Fruit fly (Drosophila melanogaster): Measurements from ENCODE around the gene Grx1.

Grx1 gene

DNA sequence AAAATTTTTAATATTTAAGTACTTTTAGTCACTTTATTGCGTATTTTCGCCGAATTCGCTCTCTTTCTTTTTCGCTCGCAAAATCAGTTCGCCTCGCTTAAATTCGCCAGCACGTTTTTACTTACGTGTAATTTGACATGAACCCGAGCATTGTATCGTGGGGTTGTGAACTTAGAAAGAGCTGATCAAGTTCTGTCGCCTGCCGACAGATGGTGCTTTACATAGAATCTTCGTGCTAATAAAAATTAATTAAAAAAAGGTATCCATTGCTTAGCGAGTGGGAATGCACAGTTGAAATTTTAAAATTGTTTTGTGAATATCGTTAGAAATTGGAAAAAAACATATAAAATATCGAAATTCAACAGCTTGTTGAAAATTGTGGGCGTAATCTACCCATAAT lies 20.6 kb upstream of the Grx1 start (continued):
- peak; percentile 55 for TF ChIP-seq btn (GFP tag; optimal IDR thresholded peaks at IDR 0.05)
- TF ChIP-seq esg (GFP tag; conservative IDR thresholded peaks at IDR 0.05), result no peak
- peak; percentile 67 for TF ChIP-seq CG8089 (GFP tag; optimal IDR thresholded peaks at IDR 0.05)
- TF ChIP-seq dmrt11E (tag; optimal IDR thresholded peaks at IDR 0.05), result peak; percentile 49
- peak; percentile 63 for TF ChIP-seq slp2 (GFP tag; optimal IDR thresholded peaks at IDR 0.05)
- peak; percentile 47 for TF ChIP-seq tup (GFP tag; optimal IDR thresholded peaks at IDR 0.05)
- peak; percentile 85 for TF ChIP-seq Xrp1 (GFP tag; IDR thresholded peaks at IDR 0.05)
- no peak for TF ChIP-seq Doc3 (GFP tag; IDR thresholded peaks at IDR 0.05; ENCODE audit: partially characterized antibody)
- peak; percentile 57 for TF ChIP-seq da (GFP tag; optimal IDR thresholded peaks at IDR 0.05)
- TF ChIP-seq sisA (GFP tag; IDR thresholded peaks at IDR 0.05), result no peak
- peak; percentile 68 for TF ChIP-seq CG12744 (GFP tag; optimal IDR thresholded peaks at IDR 0.05)
- no peak for TF ChIP-seq CG17802 (tag; optimal IDR thresholded peaks at IDR 0.05)
- TF ChIP-seq CG2116 (GFP tag; optimal IDR thresholded peaks at IDR 0.05), result peak; percentile 68
- TF ChIP-seq bbx (GFP tag; IDR thresholded peaks at IDR 0.05; ENCODE audit: partially characterized antibody), result no peak
- no peak for TF ChIP-seq tll (GFP tag; optimal IDR thresholded peaks at IDR 0.05)
- no peak for TF ChIP-seq aop (GFP tag; IDR thresholded peaks at IDR 0.05)
- TF ChIP-seq CkIIα-i1 (GFP tag; IDR thresholded peaks at IDR 0.05), result no peak
- no peak for TF ChIP-seq CG9797 (GFP tag; optimal IDR thresholded peaks at IDR 0.05)
- TF ChIP-seq CG4854 (GFP tag; optimal IDR thresholded peaks at IDR 0.05), result peak; percentile 69
- TF ChIP-seq CG6689 (GFP tag; IDR thresholded peaks at IDR 0.05), result no peak
- TF ChIP-seq Trl (optimal IDR thresholded peaks at IDR 0.05), result no peak
- TF ChIP-seq Trl (GFP tag; optimal IDR thresholded peaks at IDR 0.05), result peak; percentile 82
- peak; percentile 62 for TF ChIP-seq nerfin-1 (tag; optimal IDR thresholded peaks at IDR 0.05)
- peak; percentile 40 for TF ChIP-seq Deaf1 (tag; optimal IDR thresholded peaks at IDR 0.05)
- TF ChIP-seq D19B (GFP tag; optimal IDR thresholded peaks at IDR 0.05), result no peak
- 0 out of 3 replicates have a peak, but pooled peaks have one; percentile 42 for TF ChIP-seq CG14050 (GFP tag; IDR thresholded peaks at IDR 0.05)
- no peak; the same call in 2 of the 3 replicates for TF ChIP-seq H15 (GFP tag; IDR thresholded peaks at IDR 0.05)
- TF ChIP-seq CG17568 (GFP tag; optimal IDR thresholded peaks at IDR 0.05), result peak; percentile 65
- peak; percentile 61 for TF ChIP-seq CG8944 (GFP tag; optimal IDR thresholded peaks at IDR 0.05)
- TF ChIP-seq fru (optimal IDR thresholded peaks at IDR 0.05), result no peak
- no peak for TF ChIP-seq vnd (GFP tag; IDR thresholded peaks at IDR 0.05; ENCODE audit: partially characterized antibody)
- no peak for TF ChIP-seq CG11560 (tag; IDR thresholded peaks at IDR 0.05)
- no peak for TF ChIP-seq CG15073 (GFP tag; optimal IDR thresholded peaks at IDR 0.05)
- no peak; the same call in 2 of the 3 replicates for TF ChIP-seq ken (GFP tag; IDR thresholded peaks at IDR 0.05)
- peak; percentile 85 for TF ChIP-seq pita (GFP tag; optimal IDR thresholded peaks at IDR 0.05)
- no peak for TF ChIP-seq Neu2 (GFP tag; optimal IDR thresholded peaks at IDR 0.05; ENCODE audit: borderline replicate concordance)
- peak; percentile 21 for TF ChIP-seq CG1602 (GFP tag; optimal IDR thresholded peaks at IDR 0.05)
- peak; percentile 65 for TF ChIP-seq gro (GFP tag; optimal IDR thresholded peaks at IDR 0.05)
- TF ChIP-seq CG9727 (GFP tag; optimal IDR thresholded peaks at IDR 0.05), result no peak
- peak; percentile 70 for TF ChIP-seq trem (tag; optimal IDR thresholded peaks at IDR 0.05)
- TF ChIP-seq sug (tag; optimal IDR thresholded peaks at IDR 0.05), result no peak
- TF ChIP-seq CG1792 (GFP tag; optimal IDR thresholded peaks at IDR 0.05), result peak; percentile 41
- no peak for TF ChIP-seq Abd-B (GFP tag; optimal IDR thresholded peaks at IDR 0.05)
- peak; percentile 36 for TF ChIP-seq CrebB (tag; optimal IDR thresholded peaks at IDR 0.05)
- TF ChIP-seq dimm (GFP tag; IDR thresholded peaks at IDR 0.05), result no peak
- peak; percentile 28; the same call in 1 of the 2 replicates for TF ChIP-seq rib (GFP tag; IDR thresholded peaks at IDR 0.05)
- TF ChIP-seq CG2889 (GFP tag; IDR thresholded peaks at IDR 0.05), result no peak
- TF ChIP-seq CG33557 (GFP tag; optimal IDR thresholded peaks at IDR 0.05), result peak; percentile 2
- no peak for TF ChIP-seq Antp (GFP tag; optimal IDR thresholded peaks at IDR 0.05)
- TF ChIP-seq Opbp (GFP tag; IDR thresholded peaks at IDR 0.05; ENCODE audit: partially characterized antibody), result no peak
- TF ChIP-seq Lhr (GFP tag; optimal IDR thresholded peaks at IDR 0.05), result peak; percentile 80
- peak; percentile 43 for TF ChIP-seq Fer2 (tag; optimal IDR thresholded peaks at IDR 0.05)
